Worm (Caenorhabditis elegans) whole organism, late embryonic: ENCODE data around the gene upb-1.
A peak's percentile ranks its signal among the peaks of the same experiment; 100 is the strongest.

Experiments used
- C08G9.2 ChIP-seq: sonication (generic microtip); optimal IDR thresholded peaks from 2 replicates; lab custom pipeline; 2016; ENCODE audit warnings: mild to moderate bottlenecking, missing genetic modification characterization, moderate library complexity, missing compliant biosample characterization
- F13H6.1 ChIP-seq: sonication (generic microtip); optimal IDR thresholded peaks from 2 replicates; lab custom pipeline; 2016; ENCODE audit warnings: missing genetic modification characterization, missing compliant biosample characterization
- K02D7.2 ChIP-seq: sonication (generic microtip); optimal IDR thresholded peaks from 2 replicates; lab custom pipeline; 2017; ENCODE audit warnings: mild to moderate bottlenecking, missing genetic modification characterization, missing compliant biosample characterization
- K09A11.1 ChIP-seq: sonication (generic microtip); optimal IDR thresholded peaks from 2 replicates; lab custom pipeline; 2017; ENCODE audit warnings: antibody characterized with exemption, mild to moderate bottlenecking, missing genetic modification characterization, missing compliant biosample characterization; ENCODE audit not compliant: insufficient read depth
- T23F11.4 ChIP-seq: fragments of 200-800 bp; sonication (Bioruptor generic); optimal IDR thresholded peaks from 2 replicates; lab custom pipeline; 2018; ENCODE audit warnings: mild to moderate bottlenecking, missing genetic modification characterization, missing compliant biosample characterization
- Y22D7AL.16 ChIP-seq: sonication (generic microtip); optimal IDR thresholded peaks from 2 replicates; lab custom pipeline; 2016; ENCODE audit warnings: missing genetic modification characterization, missing compliant biosample characterization
- ahr-1 ChIP-seq: sonication (generic microtip); optimal IDR thresholded peaks from 2 replicates; lab custom pipeline; 2016; ENCODE audit warnings: missing genetic modification characterization, missing compliant biosample characterization
- ama-1 ChIP-seq: fragments of 150-350 bp; optimal IDR thresholded peaks from 2 replicates; lab custom pipeline; 2014
- ceh-18 ChIP-seq: sonication (generic microtip); optimal IDR thresholded peaks from 2 replicates; lab custom pipeline; 2016; ENCODE audit warnings: missing genetic modification characterization, missing compliant biosample characterization
- ceh-19 ChIP-seq: fragments of 200-800 bp; sonication (Bioruptor generic); optimal IDR thresholded peaks from 2 replicates; lab custom pipeline; 2018; ENCODE audit warnings: mild to moderate bottlenecking, missing genetic modification characterization, missing compliant biosample characterization
- ceh-2 ChIP-seq: sonication (generic microtip); optimal IDR thresholded peaks from 2 replicates; lab custom pipeline; 2016; ENCODE audit warnings: missing genotype, missing genetic modification characterization, missing compliant biosample characterization
- ceh-24 ChIP-seq: sonication (generic microtip); optimal IDR thresholded peaks from 2 replicates; lab custom pipeline; 2016; ENCODE audit warnings: mild to moderate bottlenecking, missing genetic modification characterization, missing compliant biosample characterization
- ceh-30 ChIP-seq: fragments of 150-350 bp; optimal IDR thresholded peaks from 2 replicates; lab custom pipeline; 2014; ENCODE audit warnings: missing biosample characterization, missing genetic modification characterization
- ceh-34 ChIP-seq: sonication (generic microtip); optimal IDR thresholded peaks from 2 replicates; lab custom pipeline; 2016; ENCODE audit warnings: mild to moderate bottlenecking, missing genetic modification characterization, missing compliant biosample characterization
- ceh-45 ChIP-seq: fragments of 200-800 bp; sonication (Bioruptor generic); IDR thresholded peaks from 2 replicates; pipeline ENCODE4 v1.3.6; 2022; ENCODE audit warnings: missing genetic modification reagents, missing genetic modification characterization, missing compliant biosample characterization
- ceh-48 ChIP-seq: sonication (generic microtip); optimal IDR thresholded peaks from 2 replicates; lab custom pipeline; 2016; ENCODE audit warnings: missing genetic modification characterization, inconsistent platforms, missing compliant biosample characterization
- ceh-9 ChIP-seq: sonication (generic microtip); optimal IDR thresholded peaks from 2 replicates; lab custom pipeline; 2016; ENCODE audit warnings: mild to moderate bottlenecking, missing genetic modification characterization, inconsistent platforms, missing compliant biosample characterization
- dmd-4 ChIP-seq: sonication (generic microtip); optimal IDR thresholded peaks from 2 replicates; lab custom pipeline; 2016; ENCODE audit warnings: borderline replicate concordance, missing genetic modification characterization, missing compliant biosample characterization
- dve-1 ChIP-seq: sonication (generic microtip); optimal IDR thresholded peaks from 2 replicates; lab custom pipeline; 2017; ENCODE audit warnings: antibody characterized with exemption, mild to moderate bottlenecking, missing genetic modification characterization, missing compliant biosample characterization
- elt-2 ChIP-seq: sonication (generic microtip); optimal IDR thresholded peaks from 2 replicates; lab custom pipeline; 2016; ENCODE audit warnings: missing genetic modification reagents, missing genetic modification characterization, missing compliant biosample characterization
- fax-1 ChIP-seq: sonication (generic microtip); optimal IDR thresholded peaks from 2 replicates; lab custom pipeline; 2016; ENCODE audit warnings: missing genotype, missing genetic modification characterization, missing compliant biosample characterization
- fkh-6 ChIP-seq: sonication (generic microtip); optimal IDR thresholded peaks from 2 replicates; lab custom pipeline; 2016; ENCODE audit warnings: missing genetic modification characterization, missing compliant biosample characterization
- hlh-13 ChIP-seq: fragments of 200-800 bp; sonication (Bioruptor generic); optimal IDR thresholded peaks from 2 replicates; lab custom pipeline; 2018; ENCODE audit warnings: mild to moderate bottlenecking, missing genetic modification characterization, missing compliant biosample characterization
- hlh-30 ChIP-seq: sonication (generic microtip); optimal IDR thresholded peaks from 2 replicates; lab custom pipeline; 2017; ENCODE audit warnings: antibody characterized with exemption, missing genetic modification characterization, missing compliant biosample characterization; ENCODE audit not compliant: insufficient read depth
- hlh-6 ChIP-seq: sonication (generic microtip); optimal IDR thresholded peaks from 2 replicates; lab custom pipeline; 2016; ENCODE audit warnings: missing genotype, missing genetic modification characterization, missing compliant biosample characterization
- hlh-8 ChIP-seq: sonication (generic microtip); optimal IDR thresholded peaks from 2 replicates; lab custom pipeline; 2016; ENCODE audit warnings: missing genotype, missing genetic modification characterization, missing compliant biosample characterization
- lin-11 ChIP-seq: fragments of 200-800 bp; sonication (Bioruptor generic); optimal IDR thresholded peaks from 2 replicates; lab custom pipeline; 2018; ENCODE audit warnings: mild to moderate bottlenecking, missing genetic modification characterization, missing compliant biosample characterization
- madf-2 ChIP-seq: sonication (generic microtip); optimal IDR thresholded peaks from 2 replicates; lab custom pipeline; 2017; ENCODE audit warnings: missing genetic modification characterization, missing compliant biosample characterization
- nfya-1 ChIP-seq: sonication (generic microtip); optimal IDR thresholded peaks from 2 replicates; lab custom pipeline; 2017; ENCODE audit warnings: missing genetic modification characterization, mild to moderate bottlenecking, missing compliant biosample characterization, antibody characterized with exemption, moderate library complexity
- npax-4 ChIP-seq: sonication (generic microtip); optimal IDR thresholded peaks from 2 replicates; lab custom pipeline; 2016; ENCODE audit warnings: missing genetic modification characterization, missing compliant biosample characterization
- pag-3 ChIP-seq: sonication (generic microtip); optimal IDR thresholded peaks from 2 replicates; lab custom pipeline; 2016; ENCODE audit warnings: missing compliant biosample characterization, missing genetic modification characterization, borderline replicate concordance
- pqm-1 ChIP-seq: sonication (generic microtip); optimal IDR thresholded peaks from 2 replicates; lab custom pipeline; 2016; ENCODE audit warnings: missing genetic modification characterization, missing compliant biosample characterization
- pros-1 ChIP-seq: fragments of 150-350 bp; optimal IDR thresholded peaks from 2 replicates; lab custom pipeline; 2014; ENCODE audit warnings: missing biosample characterization, missing genetic modification reagents, missing genetic modification characterization
- rnt-1 ChIP-seq: sonication (generic microtip); optimal IDR thresholded peaks from 2 replicates; lab custom pipeline; 2016; ENCODE audit warnings: missing genetic modification characterization, missing compliant biosample characterization
- sox-2 ChIP-seq: fragments of 200-800 bp; sonication (Bioruptor generic); IDR thresholded peaks from 2 replicates; pipeline ENCODE4 v1.3.6; 2022; ENCODE audit warnings: missing genetic modification reagents, missing genetic modification characterization, missing compliant biosample characterization
- tbx-2 ChIP-seq: sonication (generic microtip); optimal IDR thresholded peaks from 2 replicates; lab custom pipeline; 2016; ENCODE audit warnings: missing genetic modification characterization, missing compliant biosample characterization
- tbx-7 ChIP-seq: sonication (generic microtip); optimal IDR thresholded peaks from 2 replicates; lab custom pipeline; 2016; ENCODE audit warnings: missing genotype, missing genetic modification characterization, missing compliant biosample characterization
- ttx-3 ChIP-seq: sonication (generic microtip); optimal IDR thresholded peaks from 2 replicates; lab custom pipeline; 2016; ENCODE audit warnings: missing genetic modification reagents, missing genetic modification characterization, missing compliant biosample characterization
- unc-42 ChIP-seq: sonication (generic microtip); optimal IDR thresholded peaks from 2 replicates; lab custom pipeline; 2016; ENCODE audit warnings: missing genotype, missing genetic modification characterization, missing compliant biosample characterization
- ztf-16 ChIP-seq: sonication (generic microtip); optimal IDR thresholded peaks from 2 replicates; lab custom pipeline; 2017; ENCODE audit warnings: missing genetic modification characterization, missing compliant biosample characterization

upb-1 gene

DNA sequence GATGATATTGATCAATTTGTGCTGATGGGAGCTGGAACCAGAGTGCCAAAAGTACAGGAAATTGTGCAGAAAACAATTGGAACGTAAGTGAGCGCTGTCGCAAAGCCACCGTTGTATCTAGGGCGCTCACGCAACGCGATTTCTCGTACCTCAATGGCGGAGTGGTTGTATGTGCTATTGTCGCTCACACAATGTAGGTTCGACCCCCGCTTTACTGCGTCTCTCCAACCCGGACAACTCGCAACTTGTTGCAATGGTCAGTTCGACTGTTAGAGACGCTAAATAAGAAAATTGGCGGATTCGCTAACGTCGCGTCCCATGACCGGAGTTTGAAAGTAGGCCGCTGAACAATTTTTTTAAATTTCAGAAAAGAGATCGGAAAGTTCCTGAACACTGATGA, 41.4 kb downstream of the upb-1 start (continued):
- TF ChIP-seq ceh-48 (tag; lab: Kevin White, UChicago) (peak; percentile 61), tbx-2 (tag; lab: Kevin White, UChicago) (peak; percentile 81), ceh-18 (peak; percentile 70), hlh-6 (tag; lab: Kevin White, UChicago) (peak; percentile 84), K09A11.1 (tag; lab: Kevin White, UChicago) (peak; percentile 25), ama-1 (lab: Kevin White, UChicago) (no peak), ttx-3 (tag; lab: Kevin White, UChicago) (peak; percentile 42), T23F11.4 (GFP tag; lab: Kevin White, UChicago) (peak; percentile 78), ceh-45 (GFP tag; lab: Robert Waterston, UW) (peak; percentile 60), fax-1 (peak; percentile 71), nfya-1 (tag; lab: Kevin White, UChicago) (no peak), ceh-19 (GFP tag; lab: Kevin White, UChicago) (peak; percentile 86), K02D7.2 (peak; percentile 70), pag-3 (tag; lab: Kevin White, UChicago) (no peak), ceh-24 (tag; lab: Kevin White, UChicago) (peak; percentile 64), npax-4 (tag; lab: Kevin White, UChicago) (peak; percentile 61), rnt-1 (tag; lab: Kevin White, UChicago) (peak; percentile 42), ceh-9 (peak; percentile 38), sox-2 (GFP tag; lab: Robert Waterston, UW) (peak; percentile 71), ceh-34 (peak; percentile 74), pqm-1 (tag; lab: Kevin White, UChicago) (peak; percentile 20), ceh-2 (tag; lab: Kevin White, UChicago) (peak; percentile 79), madf-2 (peak; percentile 70), ztf-16 (peak; percentile 81), hlh-30 (tag; lab: Kevin White, UChicago) (peak; percentile 74)

DNA sequence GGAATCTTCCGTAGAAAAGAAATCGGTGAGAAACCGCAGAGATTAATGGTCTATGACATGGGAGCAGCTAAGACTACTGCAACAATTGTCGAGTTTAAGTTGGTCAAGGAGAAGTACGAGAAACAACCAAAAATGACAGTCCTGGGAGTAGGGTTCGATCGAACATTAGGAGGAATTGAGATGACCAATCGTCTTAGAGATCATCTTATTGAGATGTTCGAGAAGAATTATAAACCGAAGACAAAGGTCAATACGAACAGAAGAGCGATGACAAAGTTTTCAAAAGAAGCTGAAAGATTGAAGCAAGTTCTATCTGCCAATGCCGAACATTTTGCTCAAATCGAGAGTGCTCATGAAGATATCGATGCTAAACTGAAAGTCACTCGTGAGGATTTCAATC, 41.9 kb downstream of the upb-1 start:
- TF ChIP-seq ceh-48 (tag; lab: Kevin White, UChicago): no peak
- TF ChIP-seq tbx-7 (tag; lab: Kevin White, UChicago): no peak
- TF ChIP-seq tbx-2 (tag; lab: Kevin White, UChicago): no peak
- no peak for TF ChIP-seq ceh-45 (GFP tag; lab: Robert Waterston, UW)
- no peak for TF ChIP-seq hlh-30 (tag; lab: Kevin White, UChicago)
- TF ChIP-seq C08G9.2 (tag; lab: Kevin White, UChicago): no peak
- no peak for TF ChIP-seq ceh-24 (tag; lab: Kevin White, UChicago)
- TF ChIP-seq fax-1: no peak
- TF ChIP-seq ceh-30 (tag; lab: Kevin White, UChicago): no peak
- no peak for TF ChIP-seq madf-2
- TF ChIP-seq unc-42 (tag; lab: Kevin White, UChicago): no peak
- TF ChIP-seq K02D7.2: no peak
- TF ChIP-seq K09A11.1 (tag; lab: Kevin White, UChicago): no peak
- TF ChIP-seq, all 69 proteins: peak for 0

DNA sequence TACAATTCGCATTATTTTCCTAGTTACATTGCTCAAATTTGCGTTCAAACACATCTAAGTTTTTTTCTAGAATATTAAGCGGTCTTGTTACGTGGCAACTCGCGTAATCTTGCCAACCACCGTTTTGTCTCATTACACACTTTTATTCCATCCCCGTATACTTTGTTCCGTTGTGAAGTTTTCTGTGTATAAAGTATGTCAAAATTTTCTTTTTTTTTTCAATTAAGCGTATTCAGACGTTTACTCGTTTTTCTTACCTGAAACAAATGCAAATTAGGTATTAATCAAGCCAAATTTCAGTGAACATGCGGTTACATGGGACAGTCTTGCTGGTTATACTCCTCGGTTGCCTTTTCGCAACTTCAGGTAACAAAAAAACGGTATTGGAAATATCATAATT, 42.9 kb downstream of the upb-1 start, which contains the start of gene T24H7.2:
T24H7.2 (plus strand) TSS at position 301 of the 400 bp plus-strand sequence.
- TF ChIP-seq hlh-8 (tag; lab: Kevin White, UChicago): no peak
- TF ChIP-seq sox-2 (GFP tag; lab: Robert Waterston, UW): no peak
- TF ChIP-seq pqm-1 (tag; lab: Kevin White, UChicago): no peak
- TF ChIP-seq C08G9.2 (tag; lab: Kevin White, UChicago): no peak
- TF ChIP-seq F13H6.1: no peak
- no peak for TF ChIP-seq elt-2 (tag; lab: Kevin White, UChicago)

DNA sequence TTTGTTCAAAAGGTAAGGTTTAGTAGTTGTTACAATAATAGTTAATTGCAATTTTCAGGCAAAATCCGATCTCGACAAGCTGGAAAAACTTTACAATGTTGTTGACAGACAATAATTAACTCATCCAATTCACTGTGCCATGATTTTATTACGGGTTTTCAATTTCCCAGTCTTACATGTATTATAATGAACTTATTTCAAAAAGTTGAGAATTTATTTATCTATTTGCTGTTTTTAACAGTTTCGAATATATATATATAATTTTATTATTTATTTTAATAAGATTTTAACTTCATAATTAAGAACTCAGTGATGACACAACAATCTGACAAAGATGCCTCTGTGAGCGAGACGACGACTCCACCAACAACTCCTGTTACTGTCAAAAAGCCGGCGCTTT, 43.8 kb downstream of the upb-1 start, which contains the start of gene lelo-1:
lelo-1 (plus strand) TSS at position 301 of the 400 bp plus-strand sequence.
- no peak for TF ChIP-seq lin-11 (tag; lab: Kevin White, UChicago)
- TF ChIP-seq ceh-48 (tag; lab: Kevin White, UChicago): no peak
- no peak for TF ChIP-seq pros-1 (tag; lab: Kevin White, UChicago)
- TF ChIP-seq ama-1 (lab: Kevin White, UChicago): no peak
- TF ChIP-seq Y22D7AL.16 (tag; lab: Kevin White, UChicago): no peak
- no peak for TF ChIP-seq ceh-45 (GFP tag; lab: Robert Waterston, UW)
- no peak for TF ChIP-seq fax-1
- no peak for TF ChIP-seq ceh-30 (tag; lab: Kevin White, UChicago)
- TF ChIP-seq tbx-2 (tag; lab: Kevin White, UChicago): no peak
- no peak for TF ChIP-seq ceh-19 (GFP tag; lab: Kevin White, UChicago)
- no peak for TF ChIP-seq ceh-9
- no peak for TF ChIP-seq dve-1 (tag; lab: Kevin White, UChicago)
- TF ChIP-seq dmd-4: no peak
- no peak for TF ChIP-seq hlh-6 (tag; lab: Kevin White, UChicago)
- no peak for TF ChIP-seq hlh-13 (GFP tag; lab: Kevin White, UChicago)
- no peak for TF ChIP-seq fkh-6 (tag; lab: Kevin White, UChicago)
- no peak for TF ChIP-seq ahr-1 (tag; lab: Kevin White, UChicago)
- no peak for TF ChIP-seq ztf-16
